Worm (Caenorhabditis elegans) whole organism, L1 larva: ENCODE measurements around the gene col-139.
A peak's percentile ranks its signal among the peaks of the same experiment; 100 is the strongest.

Source experiments
- C34B4.2 ChIP-seq: sonication (generic microtip); optimal IDR thresholded peaks from 2 replicates; lab custom pipeline; 2017; ENCODE audit warnings: mild to moderate bottlenecking, missing genetic modification characterization, missing compliant biosample characterization
- F16B12.6 ChIP-seq: fragments of 150-350 bp; optimal IDR thresholded peaks from 2 replicates; lab custom pipeline; 2014; ENCODE audit warnings: missing biosample characterization, missing genetic modification characterization
- Y116A8C.19 ChIP-seq: sonication (generic microtip); optimal IDR thresholded peaks from 2 replicates; lab custom pipeline; 2016; ENCODE audit warnings: missing compliant biosample characterization, missing genetic modification characterization, borderline replicate concordance
- alr-1 ChIP-seq: fragments of 200-800 bp; sonication (Bioruptor generic); optimal IDR thresholded peaks from 2 replicates; lab custom pipeline; 2018; ENCODE audit warnings: borderline replicate concordance, mild to moderate bottlenecking, missing genetic modification characterization, missing compliant biosample characterization
- blmp-1 ChIP-seq: fragments of 150-350 bp; optimal IDR thresholded peaks from 2 replicates; lab custom pipeline; 2014; ENCODE audit warnings: missing biosample characterization, missing genetic modification characterization
- ceh-63 ChIP-seq: fragments of 200-800 bp; sonication (Bioruptor generic); optimal IDR thresholded peaks from 2 replicates; lab custom pipeline; 2018; ENCODE audit warnings: mild to moderate bottlenecking, missing genetic modification characterization, missing compliant biosample characterization
- ceh-8 ChIP-seq: fragments of 200-800 bp; sonication (Bioruptor generic); optimal IDR thresholded peaks from 2 replicates; lab custom pipeline; 2018; ENCODE audit warnings: mild to moderate bottlenecking, missing genetic modification characterization, moderate library complexity, missing compliant biosample characterization
- ceh-82 ChIP-seq, 3 experiments: fragments of 150-350 bp in 1 of 3; sonication (generic microtip) in 2 of 3; optimal IDR thresholded peaks; 2 replicates each; lab custom pipeline; 2014 to 2017; ENCODE audit warnings: missing biosample characterization in 3 of 3, missing genetic modification characterization in 3 of 3
- ceh-88 ChIP-seq: fragments of 200-800 bp; sonication (Bioruptor generic); IDR thresholded peaks from 2 replicates; pipeline ENCODE4 v1.3.6; 2022; ENCODE audit warnings: missing genetic modification characterization, missing compliant biosample characterization
- ceh-90 ChIP-seq: sonication (generic microtip); optimal IDR thresholded peaks from 2 replicates; lab custom pipeline; 2016; ENCODE audit warnings: missing genetic modification characterization, missing compliant biosample characterization
- dpl-1 ChIP-seq, 3 experiments: fragments of 150-350 bp in 2 of 3; sonication (generic microtip) in 1 of 3; optimal IDR thresholded peaks; 2 replicates each; lab custom pipeline; 2014 to 2017; ENCODE audit warnings: missing biosample characterization in 3 of 3, missing genetic modification characterization in 3 of 3, missing genetic modification reagents in 3 of 3
- dsc-1 ChIP-seq: sonication (generic microtip); optimal IDR thresholded peaks from 2 replicates; lab custom pipeline; 2016; ENCODE audit warnings: mild to moderate bottlenecking, missing genetic modification characterization, missing compliant biosample characterization
- efl-1 ChIP-seq, 4 experiments: fragments of 150-350 bp; optimal IDR thresholded peaks in 3 of 4; peaks in 1 of 4; 1 replicate in 1 of 4; 2 replicates in 3 of 4; lab custom pipeline; 2014; ENCODE audit warnings: missing biosample characterization in 2 of 4, missing genetic modification characterization in 2 of 4, missing genetic modification reagents in 2 of 4
- efl-3 ChIP-seq: fragments of 200-800 bp; sonication (Bioruptor generic); optimal IDR thresholded peaks from 2 replicates; lab custom pipeline; 2018; ENCODE audit warnings: mild to moderate bottlenecking, missing genetic modification characterization, missing compliant biosample characterization
- egl-27 ChIP-seq, 2 experiments: fragments of 150-350 bp in 1 of 2; sonication (generic microtip); optimal IDR thresholded peaks; 3 replicates each; lab custom pipeline; 2017 to 2018; ENCODE audit warnings: missing biosample characterization in 2 of 2, missing genetic modification characterization in 2 of 2, missing genetic modification reagents in 2 of 2
- elt-2 ChIP-seq: sonication (generic microtip); optimal IDR thresholded peaks from 2 replicates; lab custom pipeline; 2016; ENCODE audit warnings: missing genetic modification characterization, mild to moderate bottlenecking, inconsistent platforms, missing compliant biosample characterization, missing genetic modification reagents
- elt-3 ChIP-seq, 6 experiments: fragments of 150-350 bp in 1 of 6; sonication (generic microtip); optimal IDR thresholded peaks; 2 replicates each; lab custom pipeline; 2017 to 2018; ENCODE audit warnings: missing biosample characterization in 6 of 6, missing genetic modification characterization in 6 of 6, inconsistent platforms in 1 of 6
- ets-5 ChIP-seq: fragments of 200-800 bp; sonication (Bioruptor generic); IDR thresholded peaks from 2 replicates; pipeline ENCODE4 v1.3.6; 2022; ENCODE audit warnings: missing genetic modification characterization, missing compliant biosample characterization
- fkh-10 ChIP-seq: sonication (generic microtip); optimal IDR thresholded peaks from 2 replicates; lab custom pipeline; 2017; ENCODE audit warnings: missing biosample characterization, missing genetic modification reagents, missing genetic modification characterization
- hlh-4 ChIP-seq: sonication (generic microtip); optimal IDR thresholded peaks from 2 replicates; lab custom pipeline; 2016; ENCODE audit warnings: mild to moderate bottlenecking, missing genetic modification characterization, missing compliant biosample characterization
- hpl-2 ChIP-seq: fragments of 150-350 bp; optimal IDR thresholded peaks from 2 replicates; lab custom pipeline; 2014; ENCODE audit warnings: missing biosample characterization, missing genetic modification reagents, missing genetic modification characterization
- isw-1 ChIP-seq: fragments of 200-800 bp; sonication (Bioruptor generic); IDR thresholded peaks from 2 replicates; pipeline ENCODE4 v1.3.6; 2022; ENCODE audit warnings: missing genetic modification characterization, missing compliant biosample characterization
- jun-1 ChIP-seq: fragments of 150-350 bp; optimal IDR thresholded peaks from 2 replicates; lab custom pipeline; 2014; ENCODE audit warnings: missing biosample characterization, missing genetic modification reagents, missing genetic modification characterization
- lin-39 ChIP-seq: fragments of 150-350 bp; optimal IDR thresholded peaks from 2 replicates; lab custom pipeline; 2014; ENCODE audit warnings: missing biosample characterization, missing genetic modification reagents, missing genetic modification characterization
- lir-3 ChIP-seq: sonication (generic microtip); optimal IDR thresholded peaks from 2 replicates; lab custom pipeline; 2016; ENCODE audit warnings: mild to moderate bottlenecking, missing genetic modification characterization, moderate library complexity, missing compliant biosample characterization; ENCODE audit not compliant: poor library complexity
- lsy-2 ChIP-seq, 2 experiments: fragments of 150-350 bp; optimal IDR thresholded peaks; 2 replicates each; lab custom pipeline; 2014; ENCODE audit warnings: missing biosample characterization in 2 of 2, missing genetic modification characterization in 2 of 2
- mab-9 ChIP-seq: fragments of 200-800 bp; sonication (Bioruptor generic); IDR thresholded peaks from 2 replicates; pipeline ENCODE4 v1.3.6; 2022; ENCODE audit warnings: missing genetic modification reagents, missing genetic modification characterization, missing compliant biosample characterization
- mep-1 ChIP-seq: fragments of 150-350 bp; optimal IDR thresholded peaks from 2 replicates; lab custom pipeline; 2014; ENCODE audit warnings: missing biosample characterization, missing genetic modification characterization
- nhr-19 ChIP-seq: fragments of 200-800 bp; sonication (Bioruptor generic); conservative IDR thresholded peaks from 2 replicates; pipeline ENCODE4 v1.3.6; 2022; ENCODE audit warnings: missing genetic modification characterization, missing compliant biosample characterization
- nhr-20 ChIP-seq: sonication (generic microtip); optimal IDR thresholded peaks from 2 replicates; lab custom pipeline; 2016; ENCODE audit warnings: mild to moderate bottlenecking, missing genetic modification characterization, missing compliant biosample characterization
- nhr-237 ChIP-seq: fragments of 150-350 bp; optimal IDR thresholded peaks from 2 replicates; lab custom pipeline; 2014; ENCODE audit warnings: missing biosample characterization, missing genetic modification characterization
- nhr-71 ChIP-seq: sonication (generic microtip); optimal IDR thresholded peaks from 2 replicates; lab custom pipeline; 2016; ENCODE audit warnings: mild to moderate bottlenecking, missing genetic modification characterization, moderate library complexity, missing compliant biosample characterization
- nhr-77 ChIP-seq: fragments of 150-350 bp; optimal IDR thresholded peaks from 2 replicates; lab custom pipeline; 2014; ENCODE audit warnings: missing biosample characterization, missing genetic modification characterization
- nhr-84 ChIP-seq: sonication (generic microtip); optimal IDR thresholded peaks from 2 replicates; lab custom pipeline; 2017; ENCODE audit warnings: missing biosample characterization, missing genetic modification characterization
- pag-3 ChIP-seq: sonication (generic microtip); optimal IDR thresholded peaks from 2 replicates; lab custom pipeline; 2017; ENCODE audit warnings: missing genetic modification characterization, mild to moderate bottlenecking, missing compliant biosample characterization, antibody characterized with exemption, borderline replicate concordance; ENCODE audit not compliant: insufficient read depth
- pax-3 ChIP-seq: fragments of 200-800 bp; sonication (Bioruptor generic); optimal IDR thresholded peaks from 2 replicates; lab custom pipeline; 2018; ENCODE audit warnings: mild to moderate bottlenecking, missing genetic modification characterization, moderate library complexity, missing compliant biosample characterization
- snpc-4 ChIP-seq: fragments of 150-350 bp; optimal IDR thresholded peaks from 2 replicates; lab custom pipeline; 2014; ENCODE audit warnings: missing biosample characterization, missing genetic modification characterization
- snu-23 ChIP-seq: sonication (generic microtip); optimal IDR thresholded peaks from 2 replicates; lab custom pipeline; 2016; ENCODE audit warnings: missing genetic modification characterization, missing compliant biosample characterization
- sptf-1 ChIP-seq: fragments of 150-350 bp; optimal IDR thresholded peaks from 2 replicates; lab custom pipeline; 2014; ENCODE audit warnings: missing biosample characterization, missing genetic modification characterization
- tbx-2 ChIP-seq: sonication (generic microtip); optimal IDR thresholded peaks from 2 replicates; lab custom pipeline; 2016; ENCODE audit warnings: missing genetic modification characterization, missing compliant biosample characterization
- tlp-1 ChIP-seq: fragments of 150-350 bp; optimal IDR thresholded peaks from 2 replicates; lab custom pipeline; 2014; ENCODE audit warnings: missing biosample characterization, missing genetic modification characterization
- unc-130 ChIP-seq: fragments of 150-350 bp; optimal IDR thresholded peaks from 2 replicates; lab custom pipeline; 2017; ENCODE audit warnings: missing biosample characterization, missing genetic modification characterization, inconsistent platforms
- unc-62 ChIP-seq: fragments of 150-350 bp; optimal IDR thresholded peaks from 2 replicates; lab custom pipeline; 2014; ENCODE audit warnings: missing biosample characterization, missing genetic modification reagents, missing genetic modification characterization
- unc-98 ChIP-seq: fragments of 200-800 bp; sonication (Bioruptor generic); IDR thresholded peaks from 2 replicates; pipeline ENCODE4 v1.3.6; 2022; ENCODE audit warnings: missing genetic modification characterization, missing compliant biosample characterization

col-139 gene

ce11 chrV:4653871-4654605, at the start of gene col-139, which contains the start of gene F41F3.1:
Gene col-139, minus strand, starts transcription at chrV:4653971.
Gene F41F3.1, plus strand, starts transcription at chrV:4654555.
- no peak for TF ChIP-seq tlp-1 (tag; lab: Kevin White, UChicago)
- no peak for TF ChIP-seq hpl-2
- no peak for TF ChIP-seq unc-130 (tag; lab: Kevin White, UChicago)
- TF ChIP-seq ceh-63 (GFP tag; lab: Kevin White, UChicago), result no peak
- TF ChIP-seq blmp-1 (tag; lab: Kevin White, UChicago), result no peak
- TF ChIP-seq alr-1 (tag; lab: Kevin White, UChicago), result no peak
- TF ChIP-seq snu-23, result no peak
- TF ChIP-seq Y116A8C.19 (tag; lab: Kevin White, UChicago), result no peak
- no peak for TF ChIP-seq tbx-2 (tag; lab: Kevin White, UChicago)
- TF ChIP-seq fkh-10 (GFP tag; lab: Kevin White, UChicago), result no peak
- TF ChIP-seq lsy-2 (tag; optimal IDR thresholded peaks at IDR 0.05; lab: Kevin White, UChicago), result no peak
- no peak for TF ChIP-seq pax-3 (tag; lab: Kevin White, UChicago)
- TF ChIP-seq isw-1, result no peak
- no peak for TF ChIP-seq dpl-1 (GFP tag; optimal IDR thresholded peaks at IDR 0.05; lab: Kevin White, UChicago)
- TF ChIP-seq hlh-4 (tag; lab: Kevin White, UChicago), result no peak
- no peak for TF ChIP-seq unc-62 (GFP tag; lab: Kevin White, UChicago)
- no peak for TF ChIP-seq nhr-84

- TF ChIP-seq ceh-8 (GFP tag; lab: Kevin White, UChicago) (no peak), efl-1 (optimal IDR thresholded peaks at IDR 0.05; lab: Kevin White, UChicago) (no peak), efl-1 (GFP tag; optimal IDR thresholded peaks at IDR 0.05 in 1 of 2; lab: Kevin White, UChicago) (peak in 1 of 2 experiments; percentile 11)
- TF ChIP-seq, all 84 proteins: peak for 1
These were observed 46.4 kb upstream of the col-139 start, which contains the start of gene ZC266.1 for ce11 chrV:4700189-4700588. Gene ZC266.1, minus strand, starts transcription at chrV:4700289.

- TF ChIP-seq nhr-20 (tag; lab: Kevin White, UChicago) (no peak), elt-3 (tag; optimal IDR thresholded peaks at IDR 0.05; lab: Kevin White, UChicago) (peak in 1 of 6 experiments; percentile 27), blmp-1 (tag; lab: Kevin White, UChicago) (peak; percentile 36)
These were observed 44.9 kb upstream of the col-139 start for ce11 chrV:4698675-4699074.

ce11 chrV:4694466-4695092, 40.8 kb upstream of the col-139 start:
- no peak for TF ChIP-seq F16B12.6 (tag; lab: Kevin White, UChicago)
- TF ChIP-seq efl-3 (GFP tag; lab: Kevin White, UChicago), result no peak
- peak; percentile 57 for TF ChIP-seq lir-3 (tag; lab: Kevin White, UChicago)
- TF ChIP-seq lsy-2 (tag; optimal IDR thresholded peaks at IDR 0.05; lab: Kevin White, UChicago), result peak; percentile 9 to 62
- TF ChIP-seq nhr-20 (tag; lab: Kevin White, UChicago), result peak; percentile 35
- TF ChIP-seq nhr-19 (GFP tag; lab: Robert Waterston, UW), result peak; percentile 46
- no peak for TF ChIP-seq pag-3 (tag; lab: Kevin White, UChicago)
- no peak for TF ChIP-seq mep-1 (tag; lab: Kevin White, UChicago)
- peak; percentile 65 for TF ChIP-seq nhr-71
- TF ChIP-seq lin-39 (tag; lab: Kevin White, UChicago), result peak; percentile 27
- TF ChIP-seq ceh-82 (tag; optimal IDR thresholded peaks at IDR 0.05; lab: Kevin White, UChicago), result no peak
- no peak for TF ChIP-seq nhr-237 (tag; lab: Kevin White, UChicago)
- no peak for TF ChIP-seq jun-1 (tag; lab: Kevin White, UChicago)
- no peak for TF ChIP-seq C34B4.2
- TF ChIP-seq ceh-90 (tag; lab: Kevin White, UChicago), result no peak
- no peak for TF ChIP-seq elt-2
- TF ChIP-seq nhr-77 (tag; lab: Kevin White, UChicago), result no peak
- no peak for TF ChIP-seq hlh-4 (tag; lab: Kevin White, UChicago)
- TF ChIP-seq sptf-1 (tag; lab: Kevin White, UChicago), result no peak
- TF ChIP-seq snpc-4 (tag; lab: Kevin White, UChicago), result no peak
- no peak for TF ChIP-seq ets-5 (GFP tag; lab: Robert Waterston, UW)
- TF ChIP-seq egl-27 (tag; optimal IDR thresholded peaks at IDR 0.05; lab: Kevin White, UChicago), result no peak
- TF ChIP-seq mab-9 (GFP tag; lab: Robert Waterston, UW), result no peak
- no peak for TF ChIP-seq ceh-88 (GFP tag; lab: Robert Waterston, UW)
- TF ChIP-seq unc-98 (GFP tag; lab: Robert Waterston, UW), result no peak
- no peak for TF ChIP-seq dsc-1 (tag; lab: Kevin White, UChicago)
